Worm (Caenorhabditis elegans) whole organism, L4 larva: ENCODE results near the gene str-180.

ENCODE experiments used
- F26F4.8 ChIP-seq: fragments of 200-800 bp; sonication (Bioruptor generic); conservative IDR thresholded peaks from 2 replicates; pipeline ENCODE4 v1.3.6; 2022; ENCODE audit warnings: missing genetic modification characterization, missing compliant biosample characterization
- aly-2 ChIP-seq: sonication (generic microtip); optimal IDR thresholded peaks from 2 replicates; lab custom pipeline; 2018; ENCODE audit warnings: missing biosample characterization, missing genetic modification characterization
- ctbp-1 ChIP-seq: fragments of 200-800 bp; sonication (Bioruptor generic); IDR thresholded peaks from 2 replicates; pipeline ENCODE4 v1.3.6; 2022; ENCODE audit warnings: missing genetic modification reagents, missing genetic modification characterization, missing compliant biosample characterization
- daf-12 ChIP-seq: fragments of 150-350 bp; optimal IDR thresholded peaks from 2 replicates; lab custom pipeline; 2014; ENCODE audit warnings: missing biosample characterization, missing genetic modification reagents, missing genetic modification characterization
- daf-16 ChIP-seq, 3 experiments: sonication (generic microtip); optimal IDR thresholded peaks; 2 replicates each; lab custom pipeline; 2016 to 2017; ENCODE audit warnings: missing genetic modification characterization in 3 of 3, missing genetic modification reagents in 3 of 3, mild to moderate bottlenecking in 2 of 3, missing compliant biosample characterization in 2 of 3, missing biosample characterization in 1 of 3, moderate library complexity in 1 of 3
- dmd-8 ChIP-seq: fragments of 200-800 bp; sonication (Bioruptor generic); IDR thresholded peaks from 2 replicates; pipeline ENCODE4 v1.3.6; 2022; ENCODE audit warnings: missing genetic modification characterization, missing compliant biosample characterization
- hlh-11 ChIP-seq: fragments of 200-800 bp; sonication (Bioruptor generic); optimal IDR thresholded peaks from 2 replicates; lab custom pipeline; 2018; ENCODE audit warnings: mild to moderate bottlenecking, missing genetic modification characterization, missing compliant biosample characterization
- hmg-1.1 ChIP-seq: fragments of 200-800 bp; sonication (Bioruptor generic); IDR thresholded peaks from 2 replicates; pipeline ENCODE4 v1.3.6; 2022; ENCODE audit warnings: missing genetic modification reagents, missing genetic modification characterization, missing compliant biosample characterization
- lin-38 ChIP-seq: fragments of 200-800 bp; sonication (Bioruptor generic); IDR thresholded peaks from 2 replicates; pipeline ENCODE4 v1.3.6; 2022; ENCODE audit warnings: missing genetic modification reagents, missing genetic modification characterization, missing compliant biosample characterization
- lin-39 ChIP-seq: fragments of 150-350 bp; optimal IDR thresholded peaks from 2 replicates; lab custom pipeline; 2014; ENCODE audit warnings: missing biosample characterization, missing genetic modification reagents, missing genetic modification characterization
- lsy-2 ChIP-seq, 2 experiments: fragments of 150-350 bp in 1 of 2; sonication (generic microtip) in 1 of 2; optimal IDR thresholded peaks; 2 replicates each; lab custom pipeline; 2014 to 2017; ENCODE audit warnings: missing biosample characterization in 2 of 2, missing genetic modification characterization in 2 of 2
- nhr-41 ChIP-seq: fragments of 200-800 bp; sonication (Bioruptor generic); IDR thresholded peaks from 2 replicates; pipeline ENCODE4 v1.3.6; 2022; ENCODE audit warnings: missing genetic modification reagents, missing genetic modification characterization, missing compliant biosample characterization
- nhr-6 ChIP-seq: fragments of 150-350 bp; optimal IDR thresholded peaks from 2 replicates; lab custom pipeline; 2014; ENCODE audit warnings: missing biosample characterization, missing genetic modification characterization
- pqm-1 ChIP-seq: sonication (generic microtip); optimal IDR thresholded peaks from 2 replicates; lab custom pipeline; 2017; ENCODE audit warnings: missing biosample characterization, missing genetic modification characterization
- sdz-12 ChIP-seq: fragments of 200-800 bp; sonication (Bioruptor generic); optimal IDR thresholded peaks from 2 replicates; lab custom pipeline; 2018; ENCODE audit warnings: mild to moderate bottlenecking, missing genetic modification characterization, missing compliant biosample characterization
- vab-7 ChIP-seq: fragments of 200-800 bp; sonication (Bioruptor generic); IDR thresholded peaks from 2 replicates; pipeline ENCODE4 v1.3.6; 2022; ENCODE audit warnings: missing genetic modification reagents, missing genetic modification characterization, missing compliant biosample characterization
- zfp-3 ChIP-seq: fragments of 200-800 bp; sonication (Bioruptor generic); conservative IDR thresholded peaks from 2 replicates; pipeline ENCODE4 v1.3.6; 2022; ENCODE audit warnings: missing genetic modification reagents, missing genetic modification characterization, missing compliant biosample characterization
- ztf-11 ChIP-seq: fragments of 150-350 bp; optimal IDR thresholded peaks from 2 replicates; lab custom pipeline; 2014; ENCODE audit warnings: missing biosample characterization, missing genetic modification characterization

Gene str-180

DNA sequence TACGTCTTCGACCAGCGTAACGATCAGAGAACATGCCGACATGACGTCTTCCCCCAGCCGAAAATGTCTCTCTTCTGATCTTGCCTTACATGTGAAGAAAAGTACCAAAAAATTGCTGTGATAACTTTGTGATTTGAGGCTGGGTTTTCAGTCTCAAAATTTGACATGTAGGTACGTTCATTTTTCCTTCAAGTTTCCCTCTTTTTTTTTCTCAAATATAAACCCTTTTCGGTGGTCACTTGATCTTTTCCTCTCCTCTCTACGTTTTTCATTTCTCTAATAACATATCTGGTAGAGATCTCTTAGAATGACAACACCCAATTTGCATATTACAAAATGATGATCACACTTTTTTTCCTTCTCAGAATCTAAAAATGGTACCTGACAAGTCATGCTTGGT is 46.7 kb downstream of the str-180 start, which contains the start of gene nhr-37:
nhr-37 (plus strand) TSS at position 301 of the 400 bp plus-strand sequence.
- TF ChIP-seq daf-16 (GFP tag; optimal IDR thresholded peaks at IDR 0.05; lab: Kevin White, UChicago) (no peak), daf-16 (tag; optimal IDR thresholded peaks at IDR 0.05; lab: Kevin White, UChicago) (no peak), lin-39 (tag; lab: Kevin White, UChicago) (no peak), lin-38 (GFP tag; lab: Robert Waterston, UW) (no peak), sdz-12 (GFP tag; lab: Kevin White, UChicago) (no peak), nhr-6 (no peak), zfp-3 (GFP tag; lab: Robert Waterston, UW) (no peak)

DNA sequence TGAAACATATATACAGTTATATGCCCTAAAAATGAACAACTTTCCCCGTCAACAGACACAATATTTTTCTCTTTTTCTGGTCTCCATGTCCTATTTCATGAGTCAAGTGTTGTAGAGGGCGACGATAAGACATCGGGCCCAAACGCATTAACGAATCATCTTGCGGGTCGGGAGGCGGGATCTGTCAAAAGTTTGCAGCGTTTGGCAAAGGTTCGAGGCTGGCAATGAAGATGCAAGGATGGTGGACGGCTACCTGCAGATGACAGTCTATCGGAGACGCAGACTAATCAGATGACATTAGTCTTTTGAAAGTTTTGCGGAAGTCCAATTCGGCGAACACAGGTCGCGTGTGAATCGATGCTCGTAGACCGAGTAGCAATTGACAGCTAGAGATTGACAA is 47.8 kb downstream of the str-180 start:
- no peak for TF ChIP-seq dmd-8 (GFP tag; lab: Robert Waterston, UW)
- no peak for TF ChIP-seq vab-7
- TF ChIP-seq ztf-11 (tag; lab: Kevin White, UChicago): no peak
- no peak for TF ChIP-seq ctbp-1 (GFP tag; lab: Robert Waterston, UW)
- no peak for TF ChIP-seq F26F4.8 (GFP tag; lab: Robert Waterston, UW)
- no peak for TF ChIP-seq nhr-41 (GFP tag; lab: Robert Waterston, UW)
- no peak for TF ChIP-seq daf-12 (tag; lab: Kevin White, UChicago)
- TF ChIP-seq aly-2 (tag; lab: Kevin White, UChicago): no peak
- TF ChIP-seq hmg-1.1: no peak
- no peak for TF ChIP-seq lsy-2 (tag; optimal IDR thresholded peaks at IDR 0.05; lab: Kevin White, UChicago)
- no peak for TF ChIP-seq daf-16 (GFP tag; optimal IDR thresholded peaks at IDR 0.05; lab: Kevin White, UChicago)
- no peak for TF ChIP-seq daf-16 (tag; optimal IDR thresholded peaks at IDR 0.05; lab: Kevin White, UChicago)
- no peak for TF ChIP-seq hlh-11 (tag; lab: Kevin White, UChicago)
- TF ChIP-seq pqm-1 (tag; lab: Kevin White, UChicago): no peak
